Worm (Caenorhabditis elegans): ENCODE measurements around the gene ggtb-1.

ggtb-1 gene

DNA sequence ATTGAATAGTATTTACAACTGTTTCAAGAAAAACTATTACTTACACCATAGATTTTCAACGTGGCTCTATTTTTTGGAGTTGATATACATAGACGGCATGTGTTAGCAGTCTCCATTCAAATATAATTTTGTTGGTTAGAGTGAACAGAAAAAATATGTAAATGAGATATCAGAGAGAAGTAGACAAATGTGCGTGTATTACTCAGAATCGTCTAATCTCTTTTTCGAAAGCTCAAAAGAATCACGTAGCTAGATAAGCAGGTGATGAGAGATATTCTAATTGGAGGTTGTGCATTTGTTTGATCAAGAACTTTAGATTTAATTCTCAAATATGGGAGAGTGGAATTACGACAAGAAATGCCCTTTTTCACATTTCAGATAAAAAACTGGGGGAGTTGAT lies 43.0 kb upstream of the ggtb-1 start, which contains the start of gene ZK418.10:
Gene ZK418.10 (minus strand): TSS at position 148 of the 400 bp plus-strand sequence.
- no peak for TF ChIP-seq unc-62 (GFP tag; optimal IDR thresholded peaks at IDR 0.05)
- TF ChIP-seq ceh-9 (tag; optimal IDR thresholded peaks at IDR 0.05) = no peak
- no peak for TF ChIP-seq fos-1 (tag; optimal IDR thresholded peaks at IDR 0.05)
- TF ChIP-seq fkh-2 (tag; optimal IDR thresholded peaks at IDR 0.05) = no peak
- no peak for TF ChIP-seq nhr-43 (tag; optimal IDR thresholded peaks at IDR 0.05; ENCODE audit: poor library complexity, severe bottlenecking)
- TF ChIP-seq lin-39 (tag; optimal IDR thresholded peaks at IDR 0.05) = no peak
- no peak for TF ChIP-seq sea-2 (GFP tag; optimal IDR thresholded peaks at IDR 0.05)
- TF ChIP-seq elt-2 (tag; optimal IDR thresholded peaks at IDR 0.05) = no peak
- no peak for TF ChIP-seq ama-1 (optimal IDR thresholded peaks at IDR 0.05)
- TF ChIP-seq nhr-25 (tag; optimal IDR thresholded peaks at IDR 0.05) = no peak
- TF ChIP-seq aly-2 (tag; optimal IDR thresholded peaks at IDR 0.05) = no peak
- TF ChIP-seq elt-1 (tag; optimal IDR thresholded peaks at IDR 0.05) = no peak
- no peak for TF ChIP-seq pha-4 (tag; optimal IDR thresholded peaks at IDR 0.05)
- TF ChIP-seq nhr-12 (tag; optimal IDR thresholded peaks at IDR 0.05) = no peak
- TF ChIP-seq zag-1 (tag; optimal IDR thresholded peaks at IDR 0.05) = no peak
- no peak for TF ChIP-seq skn-1 (tag; optimal IDR thresholded peaks at IDR 0.05)
- TF ChIP-seq ceh-16 (tag; optimal IDR thresholded peaks at IDR 0.05) = no peak
- no peak for TF ChIP-seq hmg-11 (tag; optimal IDR thresholded peaks at IDR 0.05)
- no peak for TF ChIP-seq ztf-4 (tag; optimal IDR thresholded peaks at IDR 0.05)

DNA sequence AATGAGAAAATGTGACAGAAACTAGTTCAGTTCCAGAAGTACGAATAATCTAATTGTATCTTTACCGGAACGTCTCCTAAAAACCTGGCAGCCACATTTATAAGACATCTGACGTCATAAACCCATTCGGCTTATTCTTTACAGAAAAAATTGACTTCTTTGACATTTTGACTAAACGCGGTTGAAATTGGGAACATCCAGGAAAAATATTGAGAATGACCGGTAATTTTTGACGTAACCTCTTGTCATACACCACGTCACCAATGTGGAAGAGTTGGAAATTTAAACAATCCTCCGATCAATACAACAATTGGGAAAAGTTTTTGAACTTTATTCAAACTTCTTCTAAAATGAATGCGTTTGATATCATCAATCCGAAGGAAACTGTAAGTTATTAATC lies 42.5 kb upstream of the ggtb-1 start, which contains the start of gene ZK418.2:
Gene ZK418.2 (plus strand): TSS at position 301 of the 400 bp plus-strand sequence.
- TF ChIP-seq eor-1 (tag; optimal IDR thresholded peaks at IDR 0.05) = no peak
- no peak for TF ChIP-seq egl-5 (tag; optimal IDR thresholded peaks at IDR 0.05)
- TF ChIP-seq snpc-4 (tag; optimal IDR thresholded peaks at IDR 0.05) = no peak
- TF ChIP-seq ceh-82 (tag; optimal IDR thresholded peaks at IDR 0.05) = no peak
- TF ChIP-seq jun-1 (tag; optimal IDR thresholded peaks at IDR 0.05) = no peak
- no peak for TF ChIP-seq pqm-1 (tag; optimal IDR thresholded peaks at IDR 0.05)
- no peak for TF ChIP-seq nhr-25 (tag; optimal IDR thresholded peaks at IDR 0.05)
- TF ChIP-seq lin-15B (tag; optimal IDR thresholded peaks at IDR 0.05) = no peak

DNA sequence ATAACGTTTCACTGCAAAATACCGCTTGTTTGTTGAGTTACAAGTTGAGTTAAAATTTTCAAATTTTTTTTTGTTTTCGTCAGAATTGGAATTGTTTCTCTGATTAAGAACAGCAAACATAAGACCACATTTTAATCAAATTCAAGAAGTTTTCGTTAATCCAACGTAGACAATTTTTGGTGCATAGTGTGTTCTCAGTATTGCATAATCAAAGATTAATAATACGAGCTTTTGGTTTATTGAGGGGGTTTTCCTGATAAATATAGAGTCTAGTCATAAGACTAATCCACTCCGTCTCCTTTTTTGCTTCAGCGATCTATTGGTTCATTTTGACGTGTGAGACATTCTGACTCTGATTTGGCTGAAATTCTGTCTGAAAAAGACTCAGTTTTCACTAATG lies 38.4 kb upstream of the ggtb-1 start, which contains the start of gene nhr-9:
Gene nhr-9 (plus strand): TSS at position 307 of the 400 bp plus-strand sequence.
- no peak for TF ChIP-seq ceh-16 (tag; optimal IDR thresholded peaks at IDR 0.05)
- TF ChIP-seq elt-1 (tag; optimal IDR thresholded peaks at IDR 0.05) = no peak
- TF ChIP-seq nhr-11 (tag; optimal IDR thresholded peaks at IDR 0.05) = peak; percentile 13
- TF ChIP-seq nhr-25 (tag; optimal IDR thresholded peaks at IDR 0.05) = no peak
- no peak for TF ChIP-seq nhr-76 (tag; optimal IDR thresholded peaks at IDR 0.05)

DNA sequence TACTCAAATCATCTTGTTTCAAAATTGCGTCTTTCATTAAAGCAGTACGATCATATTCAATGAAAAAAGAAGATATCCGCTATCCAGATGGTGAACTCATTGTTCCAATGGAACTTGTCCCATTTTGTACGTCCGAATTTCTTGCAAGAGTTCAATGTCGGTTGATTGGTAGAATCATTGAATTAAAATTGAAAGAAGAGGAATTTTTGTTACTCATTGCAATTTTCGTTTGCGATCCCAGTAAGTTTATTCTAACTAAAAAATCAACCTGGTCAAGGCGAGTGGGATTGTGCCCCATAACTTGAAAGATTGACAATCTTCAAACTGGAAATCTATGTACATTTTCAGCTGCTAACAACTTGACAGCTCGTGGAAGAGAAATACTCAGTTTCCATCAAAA lies 37.1 kb upstream of the ggtb-1 start:
- TF ChIP-seq tbx-2 (tag; optimal IDR thresholded peaks at IDR 0.05) (no peak), fos-1 (tag; optimal IDR thresholded peaks at IDR 0.05) (no peak), elt-1 (tag; optimal IDR thresholded peaks at IDR 0.05) (no peak), ama-1 (optimal IDR thresholded peaks at IDR 0.05) (no peak), nhr-67 (tag; optimal IDR thresholded peaks at IDR 0.05) (no peak)

ce11 chrIII:7100001-7100400 lies 33.6 kb upstream of the ggtb-1 start, which contains the start of gene ZK418.11:
ZK418.11 (plus strand) TSS chrIII:7100289.
- TF ChIP-seq tbx-2 (tag; optimal IDR thresholded peaks at IDR 0.05) (no peak), nhr-11 (tag; optimal IDR thresholded peaks at IDR 0.05) (peak; percentile 43)

- TF ChIP-seq mml-1 (tag; optimal IDR thresholded peaks at IDR 0.05) (no peak), ceh-82 (tag; optimal IDR thresholded peaks at IDR 0.05) (no peak), elt-1 (tag; optimal IDR thresholded peaks at IDR 0.05) (no peak), tbx-2 (tag; optimal IDR thresholded peaks at IDR 0.05) (no peak), pqm-1 (tag; optimal IDR thresholded peaks at IDR 0.05) (no peak), ceh-16 (tag; optimal IDR thresholded peaks at IDR 0.05) (no peak), daf-12 (tag; optimal IDR thresholded peaks at IDR 0.05) (no peak), nhr-76 (tag; optimal IDR thresholded peaks at IDR 0.05) (no peak), ztf-11 (tag; optimal IDR thresholded peaks at IDR 0.05) (no peak), nhr-28 (tag; optimal IDR thresholded peaks at IDR 0.05) (no peak), nhr-12 (tag; optimal IDR thresholded peaks at IDR 0.05) (no peak), fkh-10 (GFP tag; optimal IDR thresholded peaks at IDR 0.05) (no peak), R02D3.7 (tag; optimal IDR thresholded peaks at IDR 0.05) (no peak), ama-1 (optimal IDR thresholded peaks at IDR 0.05) (no peak), nhr-43 (tag; optimal IDR thresholded peaks at IDR 0.05; ENCODE audit: poor library complexity, severe bottlenecking) (no peak)
Observed at ce11 chrIII:7101814-7102477, 31.6 kb upstream of the ggtb-1 start.

Measured in whole organism, L3 larva.